Worm (Caenorhabditis elegans) whole organism, mixed stage, embryonic: ENCODE data around the gene M106.3.
A peak's percentile ranks its signal among the peaks of the same experiment; 100 is the strongest.

Source experiments
- M03D4.4 ChIP-seq: sonication (generic microtip); optimal IDR thresholded peaks from 2 replicates; lab custom pipeline; 2017; ENCODE audit warnings: mild to moderate bottlenecking, missing genetic modification characterization, missing compliant biosample characterization
- bed-3 ChIP-seq: fragments of 200-800 bp; sonication (Bioruptor generic); optimal IDR thresholded peaks from 3 replicates; lab custom pipeline; 2018; ENCODE audit warnings: mild to moderate bottlenecking, missing genetic modification characterization, moderate library complexity, missing compliant biosample characterization
- blmp-1 ChIP-seq: fragments of 150-350 bp; optimal IDR thresholded peaks from 2 replicates; lab custom pipeline; 2014; ENCODE audit warnings: missing biosample characterization, missing genetic modification characterization
- ceh-39 ChIP-seq: fragments of 150-350 bp; optimal IDR thresholded peaks from 2 replicates; lab custom pipeline; 2014; ENCODE audit warnings: missing biosample characterization, missing genetic modification characterization
- ceh-43 ChIP-seq: fragments of 200-800 bp; sonication (Bioruptor generic); optimal IDR thresholded peaks from 2 replicates; lab custom pipeline; 2018; ENCODE audit warnings: mild to moderate bottlenecking, missing genetic modification characterization, moderate library complexity, missing compliant biosample characterization
- ceh-83 ChIP-seq: fragments of 200-800 bp; sonication (Bioruptor generic); optimal IDR thresholded peaks from 2 replicates; lab custom pipeline; 2018; ENCODE audit warnings: mild to moderate bottlenecking, missing genetic modification characterization, missing compliant biosample characterization
- ces-1 ChIP-seq: fragments of 150-350 bp; optimal IDR thresholded peaks from 2 replicates; lab custom pipeline; 2014; ENCODE audit warnings: missing biosample characterization, missing genetic modification reagents, missing genetic modification characterization
- cnd-1 ChIP-seq: fragments of 200-800 bp; sonication (Bioruptor generic); optimal IDR thresholded peaks from 2 replicates; lab custom pipeline; 2018; ENCODE audit warnings: mild to moderate bottlenecking, missing genetic modification characterization, missing compliant biosample characterization
- drap-1 ChIP-seq: fragments of 200-800 bp; sonication (Bioruptor generic); optimal IDR thresholded peaks from 3 replicates; lab custom pipeline; 2018; ENCODE audit warnings: mild to moderate bottlenecking, missing genetic modification characterization, missing compliant biosample characterization
- elt-1 ChIP-seq: sonication (generic microtip); optimal IDR thresholded peaks from 2 replicates; lab custom pipeline; 2017; ENCODE audit warnings: missing genetic modification characterization, mild to moderate bottlenecking, missing compliant biosample characterization, antibody characterized with exemption, moderate library complexity, borderline replicate concordance; ENCODE audit not compliant: insufficient read depth
- elt-3 ChIP-seq: fragments of 150-350 bp; optimal IDR thresholded peaks from 2 replicates; lab custom pipeline; 2014; ENCODE audit warnings: missing biosample characterization, missing genetic modification characterization
- flh-1 ChIP-seq: fragments of 200-800 bp; sonication (Bioruptor generic); optimal IDR thresholded peaks from 2 replicates; lab custom pipeline; 2018; ENCODE audit warnings: mild to moderate bottlenecking, missing genetic modification characterization, moderate library complexity, missing compliant biosample characterization
- ham-2 ChIP-seq: fragments of 200-800 bp; sonication (Bioruptor generic); optimal IDR thresholded peaks from 2 replicates; lab custom pipeline; 2018; ENCODE audit warnings: mild to moderate bottlenecking, missing genetic modification characterization, missing compliant biosample characterization
- hlh-1 ChIP-seq: fragments of 150-350 bp; optimal IDR thresholded peaks from 2 replicates; lab custom pipeline; 2014; ENCODE audit warnings: missing biosample characterization, missing genetic modification reagents, missing genetic modification characterization
- lin-13 ChIP-seq: fragments of 150-350 bp; optimal IDR thresholded peaks from 2 replicates; lab custom pipeline; 2014; ENCODE audit warnings: missing biosample characterization, missing genetic modification characterization
- lin-32 ChIP-seq: fragments of 200-800 bp; sonication (Bioruptor generic); optimal IDR thresholded peaks from 2 replicates; lab custom pipeline; 2018; ENCODE audit warnings: mild to moderate bottlenecking, missing genetic modification characterization, missing compliant biosample characterization
- lsy-2 ChIP-seq: fragments of 150-350 bp; optimal IDR thresholded peaks from 2 replicates; lab custom pipeline; 2014; ENCODE audit warnings: missing biosample characterization, missing genetic modification characterization
- mab-5 ChIP-seq: fragments of 150-350 bp; optimal IDR thresholded peaks from 2 replicates; lab custom pipeline; 2014; ENCODE audit warnings: missing biosample characterization, missing genetic modification characterization
- mep-1 ChIP-seq: fragments of 150-350 bp; optimal IDR thresholded peaks from 2 replicates; lab custom pipeline; 2017; ENCODE audit warnings: missing biosample characterization, missing genetic modification reagents, missing genetic modification characterization, inconsistent platforms
- mls-2 ChIP-seq: sonication (generic microtip); optimal IDR thresholded peaks from 2 replicates; lab custom pipeline; 2016; ENCODE audit warnings: mild to moderate bottlenecking, missing genetic modification characterization, moderate library complexity, missing compliant biosample characterization
- nhr-12 ChIP-seq: fragments of 150-350 bp; optimal IDR thresholded peaks from 2 replicates; lab custom pipeline; 2014; ENCODE audit warnings: missing biosample characterization, missing genetic modification characterization
- nhr-2 ChIP-seq: fragments of 150-350 bp; optimal IDR thresholded peaks from 2 replicates; lab custom pipeline; 2014; ENCODE audit warnings: missing biosample characterization, missing genetic modification characterization
- nhr-237 ChIP-seq: fragments of 150-350 bp; optimal IDR thresholded peaks from 2 replicates; lab custom pipeline; 2014; ENCODE audit warnings: missing biosample characterization, missing genetic modification characterization
- nhr-28 ChIP-seq: fragments of 150-350 bp; optimal IDR thresholded peaks from 2 replicates; lab custom pipeline; 2014; ENCODE audit warnings: missing biosample characterization, missing genetic modification characterization
- pha-4 ChIP-seq: fragments of 150-350 bp; optimal IDR thresholded peaks from 2 replicates; lab custom pipeline; 2018; ENCODE audit warnings: missing biosample characterization, missing genetic modification reagents, missing genetic modification characterization
- sem-2 ChIP-seq: fragments of 200-800 bp; sonication (Bioruptor generic); optimal IDR thresholded peaks from 2 replicates; lab custom pipeline; 2018; ENCODE audit warnings: mild to moderate bottlenecking, missing genetic modification characterization, missing compliant biosample characterization
- snpc-4 ChIP-seq: fragments of 150-350 bp; optimal IDR thresholded peaks from 2 replicates; lab custom pipeline; 2014; ENCODE audit warnings: missing biosample characterization, missing genetic modification characterization
- sptf-1 ChIP-seq: sonication (generic microtip); optimal IDR thresholded peaks from 2 replicates; lab custom pipeline; 2017; ENCODE audit warnings: mild to moderate bottlenecking, missing genetic modification characterization, moderate library complexity, missing compliant biosample characterization
- tbx-8 ChIP-seq: fragments of 200-800 bp; sonication (Bioruptor generic); optimal IDR thresholded peaks from 2 replicates; lab custom pipeline; 2018; ENCODE audit warnings: mild to moderate bottlenecking, missing genetic modification characterization, moderate library complexity, missing compliant biosample characterization
- unc-120 ChIP-seq: sonication (generic microtip); optimal IDR thresholded peaks from 2 replicates; lab custom pipeline; 2017; ENCODE audit warnings: missing genetic modification characterization, missing compliant biosample characterization; ENCODE audit not compliant: poor library complexity, severe bottlenecking
- unc-39 ChIP-seq: fragments of 150-350 bp; optimal IDR thresholded peaks from 2 replicates; lab custom pipeline; 2014; ENCODE audit warnings: missing biosample characterization, missing genetic modification characterization
- unc-62 ChIP-seq: fragments of 150-350 bp; optimal IDR thresholded peaks from 2 replicates; lab custom pipeline; 2014; ENCODE audit warnings: missing biosample characterization, missing genetic modification reagents, missing genetic modification characterization
- zip-8 ChIP-seq: fragments of 150-350 bp; optimal IDR thresholded peaks from 2 replicates; lab custom pipeline; 2014; ENCODE audit warnings: missing biosample characterization, missing genetic modification characterization
- ztf-11 ChIP-seq: fragments of 150-350 bp; optimal IDR thresholded peaks from 2 replicates; lab custom pipeline; 2014; ENCODE audit warnings: missing biosample characterization, missing genetic modification characterization

M106.3 gene

ce11 chrII:10861305-10861704, 596 bp upstream of the M106.3 start:
- TF ChIP-seq ztf-11 (no peak), snpc-4 (tag; lab: Kevin White, UChicago) (no peak), unc-39 (tag; lab: Kevin White, UChicago) (no peak), sem-2 (GFP tag; lab: Kevin White, UChicago) (no peak), mep-1 (tag; lab: Kevin White, UChicago) (no peak), nhr-12 (tag; lab: Kevin White, UChicago) (no peak), M03D4.4 (tag; lab: Kevin White, UChicago) (no peak), nhr-2 (tag; lab: Kevin White, UChicago) (no peak), cnd-1 (tag; lab: Kevin White, UChicago) (no peak), ceh-83 (GFP tag; lab: Kevin White, UChicago) (no peak), unc-62 (no peak), sptf-1 (tag; lab: Kevin White, UChicago) (no peak), ceh-39 (tag; lab: Kevin White, UChicago) (no peak)

ce11 chrII:10859359-10859758, 1.4 kb downstream of the M106.3 start:
- no peak for TF ChIP-seq nhr-2 (tag; lab: Kevin White, UChicago)
- TF ChIP-seq pha-4 (tag; lab: Kevin White, UChicago) = no peak
- no peak for TF ChIP-seq blmp-1 (tag; lab: Kevin White, UChicago)
- no peak for TF ChIP-seq ceh-39 (tag; lab: Kevin White, UChicago)
- no peak for TF ChIP-seq ham-2 (GFP tag; lab: Kevin White, UChicago)
- TF ChIP-seq nhr-12 (tag; lab: Kevin White, UChicago) = no peak
- TF ChIP-seq elt-3 = no peak
- TF ChIP-seq lin-32 (GFP tag; lab: Kevin White, UChicago) = no peak
- TF ChIP-seq drap-1 (GFP tag; lab: Kevin White, UChicago) = no peak
- no peak for TF ChIP-seq mep-1 (tag; lab: Kevin White, UChicago)
- no peak for TF ChIP-seq mab-5 (tag; lab: Kevin White, UChicago)
- no peak for TF ChIP-seq mls-2 (tag; lab: Kevin White, UChicago)
- TF ChIP-seq lsy-2 (tag; lab: Kevin White, UChicago) = no peak
- TF ChIP-seq hlh-1 = no peak
- no peak for TF ChIP-seq elt-1
- no peak for TF ChIP-seq unc-62

ce11 chrII:10857077-10857476, 3.6 kb downstream of the M106.3 start, which contains the start of gene M106.7:
Gene M106.7 (minus strand): TSS chrII:10857177.
- TF ChIP-seq nhr-237 = no peak
- no peak for TF ChIP-seq M03D4.4 (tag; lab: Kevin White, UChicago)
- no peak for TF ChIP-seq ztf-11
- TF ChIP-seq tbx-8 (GFP tag; lab: Kevin White, UChicago) = no peak
- no peak for TF ChIP-seq sem-2 (GFP tag; lab: Kevin White, UChicago)
- no peak for TF ChIP-seq ceh-43 (GFP tag; lab: Kevin White, UChicago)
- TF ChIP-seq lin-32 (GFP tag; lab: Kevin White, UChicago) = no peak
- TF ChIP-seq pha-4 (tag; lab: Kevin White, UChicago) = no peak
- TF ChIP-seq lsy-2 (tag; lab: Kevin White, UChicago) = no peak
- TF ChIP-seq, all 35 proteins: peak for 0

- TF ChIP-seq elt-3 (no peak), unc-39 (tag; lab: Kevin White, UChicago) (no peak), lin-13 (tag; lab: Kevin White, UChicago) (no peak), ham-2 (GFP tag; lab: Kevin White, UChicago) (no peak), nhr-237 (no peak), blmp-1 (tag; lab: Kevin White, UChicago) (no peak)
These were observed 7.8 kb downstream of the M106.3 start for ce11 chrII:10852880-10853279.

ce11 chrII:10851110-10851509, 9.6 kb downstream of the M106.3 start:
- TF ChIP-seq mep-1 (tag; lab: Kevin White, UChicago) = peak; percentile 8
- no peak for TF ChIP-seq lin-13 (tag; lab: Kevin White, UChicago)
- no peak for TF ChIP-seq elt-3
- TF ChIP-seq ztf-11 = no peak
- TF ChIP-seq flh-1 (GFP tag; lab: Kevin White, UChicago) = no peak
- no peak for TF ChIP-seq mls-2 (tag; lab: Kevin White, UChicago)
- no peak for TF ChIP-seq lin-32 (GFP tag; lab: Kevin White, UChicago)
- no peak for TF ChIP-seq nhr-12 (tag; lab: Kevin White, UChicago)
- TF ChIP-seq unc-39 (tag; lab: Kevin White, UChicago) = no peak
- TF ChIP-seq ces-1 (GFP tag; lab: Kevin White, UChicago) = no peak
- TF ChIP-seq unc-62 = peak; percentile 100
- TF ChIP-seq M03D4.4 (tag; lab: Kevin White, UChicago) = no peak
- TF ChIP-seq cnd-1 (tag; lab: Kevin White, UChicago) = no peak
- no peak for TF ChIP-seq ceh-39 (tag; lab: Kevin White, UChicago)
- no peak for TF ChIP-seq hlh-1
- TF ChIP-seq unc-120 = peak; percentile 53
- TF ChIP-seq pha-4 (tag; lab: Kevin White, UChicago) = peak; percentile 43
- TF ChIP-seq lsy-2 (tag; lab: Kevin White, UChicago) = peak; percentile 3
- TF ChIP-seq snpc-4 (tag; lab: Kevin White, UChicago) = no peak
- no peak for TF ChIP-seq sptf-1 (tag; lab: Kevin White, UChicago)
- TF ChIP-seq zip-8 = no peak
- no peak for TF ChIP-seq tbx-8 (GFP tag; lab: Kevin White, UChicago)
- no peak for TF ChIP-seq bed-3 (GFP tag; lab: Kevin White, UChicago)
- TF ChIP-seq nhr-237 = no peak
- no peak for TF ChIP-seq mab-5 (tag; lab: Kevin White, UChicago)
- no peak for TF ChIP-seq nhr-28 (tag; lab: Kevin White, UChicago)
- no peak for TF ChIP-seq ceh-83 (GFP tag; lab: Kevin White, UChicago)
- no peak for TF ChIP-seq drap-1 (GFP tag; lab: Kevin White, UChicago)
- no peak for TF ChIP-seq sem-2 (GFP tag; lab: Kevin White, UChicago)
- TF ChIP-seq, all 35 proteins: peak for 5
